Worm (Caenorhabditis elegans): ENCODE measurements around the gene F59D12.5.

F59D12.5 gene

DNA sequence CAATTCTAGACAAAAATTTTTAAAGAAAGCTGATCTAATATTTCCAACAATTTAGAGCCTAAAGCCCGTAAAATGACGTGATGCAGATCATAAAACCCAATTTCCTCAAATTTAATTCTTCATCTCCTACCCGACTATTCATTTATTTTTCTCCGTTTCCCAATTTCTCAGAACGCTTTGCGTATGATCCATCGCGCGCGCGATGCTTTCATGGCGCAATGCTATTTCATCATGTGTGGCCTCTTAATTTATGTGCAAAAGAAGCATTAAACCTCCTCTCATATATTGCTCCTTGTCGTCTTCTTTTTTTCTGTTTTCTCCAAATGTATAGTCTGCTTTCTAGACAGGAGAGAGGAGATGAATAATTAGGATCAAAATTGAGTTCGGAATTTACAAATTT lies 21.5 kb upstream of the F59D12.5 start:
- TF ChIP-seq ces-1 (GFP tag; optimal IDR thresholded peaks at IDR 0.05) (peak; percentile 41), sptf-1 (tag; optimal IDR thresholded peaks at IDR 0.05) (no peak)

DNA sequence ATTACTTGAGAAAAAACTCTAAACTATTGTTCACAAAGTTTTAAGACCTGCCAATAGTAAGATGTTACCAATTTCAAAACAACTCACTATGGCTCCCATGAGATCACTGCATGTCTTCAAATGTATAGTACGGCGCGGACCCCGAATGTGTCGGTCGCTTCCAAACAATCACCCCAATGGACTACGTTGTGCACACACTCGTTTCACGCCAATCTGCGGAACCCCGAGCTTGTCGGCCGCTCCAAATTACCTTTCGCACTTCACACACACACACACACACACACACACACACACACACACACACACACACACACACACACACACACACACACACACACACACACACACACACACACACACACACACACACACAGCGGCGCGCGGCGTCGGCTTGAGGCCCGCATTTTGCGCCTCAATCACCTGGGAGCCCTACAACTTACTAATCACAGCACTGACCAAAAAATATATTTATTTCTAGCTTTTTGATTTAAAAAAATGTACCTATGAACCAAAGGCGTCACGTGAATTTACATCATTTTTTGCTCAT lies 21.0 kb upstream of the F59D12.5 start:
- TF ChIP-seq lsy-2 (tag; optimal IDR thresholded peaks at IDR 0.05) (no peak), sptf-1 (tag; optimal IDR thresholded peaks at IDR 0.05) (peak; percentile 62), nhr-28 (tag; optimal IDR thresholded peaks at IDR 0.05) (no peak), sem-2 (GFP tag; optimal IDR thresholded peaks at IDR 0.05) (peak; percentile 15), cnd-1 (tag; optimal IDR thresholded peaks at IDR 0.05) (peak; percentile 7), nhr-2 (tag; optimal IDR thresholded peaks at IDR 0.05) (no peak), mep-1 (tag; optimal IDR thresholded peaks at IDR 0.05) (no peak)

DNA sequence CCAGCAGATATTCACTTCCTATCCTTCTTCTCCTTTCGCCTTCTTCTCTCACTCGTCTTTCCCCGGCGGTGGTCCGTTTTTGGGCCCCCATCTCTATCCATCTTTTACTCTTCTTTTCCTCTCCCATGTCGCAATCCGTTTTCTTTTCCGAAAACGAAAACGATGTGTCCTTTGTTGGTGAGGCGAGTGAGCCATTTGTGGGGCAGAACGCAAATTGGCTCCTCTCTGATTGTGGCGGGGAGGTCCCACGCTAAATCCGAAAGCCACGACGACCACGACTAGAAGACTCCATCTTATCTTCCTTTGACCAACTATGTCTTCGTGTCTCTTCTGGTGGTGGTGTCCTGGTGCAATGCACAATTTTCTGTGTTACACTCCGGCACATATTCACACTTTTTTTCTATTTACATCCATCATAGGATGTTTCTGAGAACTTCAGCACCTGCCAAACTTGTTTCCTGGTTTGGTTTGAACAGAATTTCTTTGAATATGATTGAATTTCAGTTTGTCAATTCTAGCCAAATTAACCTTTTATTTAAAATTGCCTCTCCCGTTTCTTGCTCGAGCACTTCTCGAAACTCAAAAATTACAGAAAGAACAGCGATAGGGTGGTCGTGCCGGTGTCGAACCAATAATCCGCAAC lies 19.1 kb upstream of the F59D12.5 start, which contains the start of gene pcdr-1:
pcdr-1 (plus strand) TSS at position 593 of the 643 bp plus-strand sequence.
- TF ChIP-seq ztf-11 (tag; optimal IDR thresholded peaks at IDR 0.05) (no peak), ces-1 (GFP tag; optimal IDR thresholded peaks at IDR 0.05) (peak; percentile 44)

ce11 chrX:15663740-15664139 lies 16.6 kb upstream of the F59D12.5 start:
- no peak for TF ChIP-seq mab-5 (tag; optimal IDR thresholded peaks at IDR 0.05)
- no peak for TF ChIP-seq nhr-2 (tag; optimal IDR thresholded peaks at IDR 0.05)
- no peak for TF ChIP-seq sem-2 (GFP tag; optimal IDR thresholded peaks at IDR 0.05)
- TF ChIP-seq nhr-237 (tag; optimal IDR thresholded peaks at IDR 0.05): no peak
- TF ChIP-seq nhr-76 (tag; optimal IDR thresholded peaks at IDR 0.05): no peak
- no peak for TF ChIP-seq ceh-39 (tag; optimal IDR thresholded peaks at IDR 0.05)
- no peak for TF ChIP-seq elt-3 (tag; optimal IDR thresholded peaks at IDR 0.05)
- TF ChIP-seq ham-2 (GFP tag; optimal IDR thresholded peaks at IDR 0.05): no peak
- TF ChIP-seq elt-1 (tag; optimal IDR thresholded peaks at IDR 0.05; ENCODE audit: borderline replicate concordance, insufficient read depth): no peak
- TF ChIP-seq ztf-11 (tag; optimal IDR thresholded peaks at IDR 0.05): no peak
- no peak for TF ChIP-seq ces-1 (GFP tag; optimal IDR thresholded peaks at IDR 0.05)
- no peak for TF ChIP-seq unc-120 (tag; optimal IDR thresholded peaks at IDR 0.05; ENCODE audit: poor library complexity, severe bottlenecking)
- TF ChIP-seq nhr-12 (tag; optimal IDR thresholded peaks at IDR 0.05): no peak
- TF ChIP-seq ceh-43 (GFP tag; optimal IDR thresholded peaks at IDR 0.05): no peak
- no peak for TF ChIP-seq drap-1 (GFP tag; optimal IDR thresholded peaks at IDR 0.05)
- TF ChIP-seq lin-13 (tag; optimal IDR thresholded peaks at IDR 0.05): no peak
- TF ChIP-seq pha-4 (tag; optimal IDR thresholded peaks at IDR 0.05): no peak
- TF ChIP-seq cnd-1 (tag; optimal IDR thresholded peaks at IDR 0.05): no peak
- no peak for TF ChIP-seq zip-8 (tag; optimal IDR thresholded peaks at IDR 0.05)

- TF ChIP-seq blmp-1 (tag; optimal IDR thresholded peaks at IDR 0.05) (no peak), ces-1 (GFP tag; optimal IDR thresholded peaks at IDR 0.05) (peak; percentile 77), nhr-28 (tag; optimal IDR thresholded peaks at IDR 0.05) (no peak), nhr-12 (tag; optimal IDR thresholded peaks at IDR 0.05) (no peak)
Measured at ce11 chrX:15659561-15659960, 12.4 kb upstream of the F59D12.5 start.

ce11 chrX:15657773-15658172 lies 10.6 kb upstream of the F59D12.5 start:
- TF ChIP-seq elt-3 (tag; optimal IDR thresholded peaks at IDR 0.05) (no peak), sem-2 (GFP tag; optimal IDR thresholded peaks at IDR 0.05) (no peak), ham-2 (GFP tag; optimal IDR thresholded peaks at IDR 0.05) (no peak), zip-8 (tag; optimal IDR thresholded peaks at IDR 0.05) (no peak), ceh-83 (GFP tag; optimal IDR thresholded peaks at IDR 0.05) (no peak), bed-3 (GFP tag; optimal IDR thresholded peaks at IDR 0.05) (no peak), ztf-11 (tag; optimal IDR thresholded peaks at IDR 0.05) (no peak), ceh-39 (tag; optimal IDR thresholded peaks at IDR 0.05) (no peak), unc-39 (tag; optimal IDR thresholded peaks at IDR 0.05) (no peak), pha-4 (tag; optimal IDR thresholded peaks at IDR 0.05) (no peak), cnd-1 (tag; optimal IDR thresholded peaks at IDR 0.05) (no peak), unc-120 (tag; optimal IDR thresholded peaks at IDR 0.05; ENCODE audit: poor library complexity, severe bottlenecking) (no peak), nhr-2 (tag; optimal IDR thresholded peaks at IDR 0.05) (no peak), lsy-2 (tag; optimal IDR thresholded peaks at IDR 0.05) (no peak), snpc-4 (tag; optimal IDR thresholded peaks at IDR 0.05) (no peak), nhr-28 (tag; optimal IDR thresholded peaks at IDR 0.05) (no peak), tbx-8 (GFP tag; optimal IDR thresholded peaks at IDR 0.05) (no peak), M03D4.4 (tag; optimal IDR thresholded peaks at IDR 0.05) (no peak)

Measured in whole organism, mixed stage, embryonic.